Fruit fly (Drosophila melanogaster) whole organism, embryonic: ENCODE results near the gene Rab5.

Experiments used
- Bdp1 ChIP-seq: fragments of 200-800 bp; sonication (Bioruptor generic); optimal IDR thresholded peaks from 3 replicates; lab custom pipeline; 2016; ENCODE audit warnings: missing biosample characterization, missing genetic modification characterization
- CG10321 ChIP-seq: fragments of 200-800 bp; sonication (Bioruptor generic); IDR thresholded peaks from 2 replicates; pipeline ENCODE4 v1.3.6; 2022; ENCODE audit warnings: missing biosample characterization, missing genetic modification characterization
- CG10565 ChIP-seq: fragments of 200-800 bp; sonication (Bioruptor generic); optimal IDR thresholded peaks from 3 replicates; lab custom pipeline; 2016; ENCODE audit warnings: missing biosample characterization, mild to moderate bottlenecking, missing genetic modification characterization
- CG11085 ChIP-seq: fragments of 200-800 bp; sonication (Bioruptor generic); IDR thresholded peaks from 2 replicates; pipeline ENCODE4 v1.3.6; 2022; ENCODE audit warnings: missing biosample characterization, missing genetic modification characterization
- CG11247 ChIP-seq: fragments of 200-800 bp; sonication (Bioruptor generic); IDR thresholded peaks from 2 replicates; pipeline ENCODE4 v1.3.6; 2022; ENCODE audit warnings: missing biosample characterization, missing genetic modification characterization
- CG11398 ChIP-seq: fragments of 200-800 bp; sonication (Bioruptor generic); optimal IDR thresholded peaks from 2 replicates; lab custom pipeline; 2016; ENCODE audit warnings: missing biosample characterization, missing genetic modification characterization
- CG15073 ChIP-seq: fragments of 200-800 bp; sonication (Bioruptor generic); optimal IDR thresholded peaks from 2 replicates; lab custom pipeline; 2016; ENCODE audit warnings: missing biosample characterization, missing genetic modification characterization
- CG16815 ChIP-seq: fragments of 200-800 bp; sonication (Bioruptor generic); optimal IDR thresholded peaks from 3 replicates; lab custom pipeline; 2017; ENCODE audit warnings: missing biosample characterization, mild to moderate bottlenecking, missing genetic modification characterization
- CG2875 ChIP-seq: fragments of 200-800 bp; sonication (Bioruptor generic); optimal IDR thresholded peaks from 2 replicates; lab custom pipeline; 2017; ENCODE audit warnings: missing biosample characterization, mild to moderate bottlenecking, missing genetic modification characterization, missing genetic modification reagents
- CG2889 ChIP-seq: fragments of 200-800 bp; sonication (Bioruptor generic); IDR thresholded peaks from 3 replicates; pipeline ENCODE4 v1.3.6; 2022; ENCODE audit warnings: missing biosample characterization, missing genetic modification characterization
- CG4404 ChIP-seq: fragments of 200-800 bp; sonication (Bioruptor generic); IDR thresholded peaks from 2 replicates; pipeline ENCODE4 v1.3.6; 2022; ENCODE audit warnings: missing biosample characterization, missing genetic modification characterization
- CG6791 ChIP-seq: fragments of 200-800 bp; sonication (Bioruptor generic); IDR thresholded peaks from 3 replicates; pipeline ENCODE4 v1.3.6; 2022; ENCODE audit warnings: missing biosample characterization, missing genetic modification characterization; ENCODE audit not compliant: partially characterized antibody
- CG7357 ChIP-seq: fragments of 200-800 bp; sonication (Bioruptor generic); IDR thresholded peaks from 3 replicates; pipeline ENCODE4 v1.3.6; 2022; ENCODE audit warnings: missing biosample characterization, missing genetic modification characterization
- CG7556 ChIP-seq: fragments of 200-800 bp; sonication (Bioruptor generic); optimal IDR thresholded peaks from 2 replicates; lab custom pipeline; 2017; ENCODE audit warnings: missing biosample characterization, mild to moderate bottlenecking, missing genetic modification characterization
- CG7839 ChIP-seq: fragments of 200-800 bp; sonication (Bioruptor generic); optimal IDR thresholded peaks from 3 replicates; lab custom pipeline; 2018; ENCODE audit warnings: missing biosample characterization, mild to moderate bottlenecking, missing genetic modification characterization, moderate library complexity
- CG8359 ChIP-seq: fragments of 200-800 bp; sonication (Bioruptor generic); optimal IDR thresholded peaks from 2 replicates; lab custom pipeline; 2017; ENCODE audit warnings: missing biosample characterization, mild to moderate bottlenecking, missing genetic modification characterization, borderline replicate concordance
- CG8388 ChIP-seq: fragments of 200-800 bp; sonication (Bioruptor generic); optimal IDR thresholded peaks from 2 replicates; lab custom pipeline; 2019; ENCODE audit warnings: missing biosample characterization, mild to moderate bottlenecking, missing genetic modification characterization, moderate library complexity
- CG8765 ChIP-seq: fragments of 200-800 bp; sonication (Bioruptor generic); IDR thresholded peaks from 2 replicates; pipeline ENCODE4 v1.3.6; 2022; ENCODE audit warnings: missing biosample characterization, missing genetic modification characterization
- CG9437 ChIP-seq: fragments of 200-800 bp; sonication (Bioruptor generic); optimal IDR thresholded peaks from 2 replicates; lab custom pipeline; 2018; ENCODE audit warnings: missing biosample characterization, mild to moderate bottlenecking, missing genetic modification characterization
- CG9876 ChIP-seq: fragments of 200-800 bp; sonication (Bioruptor generic); optimal IDR thresholded peaks from 2 replicates; lab custom pipeline; 2016; ENCODE audit warnings: missing biosample characterization, missing genetic modification characterization
- CG9932 ChIP-seq: fragments of 200-800 bp; sonication (Bioruptor generic); IDR thresholded peaks from 2 replicates; pipeline ENCODE4 v1.3.6; 2022; ENCODE audit warnings: missing biosample characterization, missing genetic modification characterization
- Camta ChIP-seq: fragments of 200-800 bp; sonication (Bioruptor generic); optimal IDR thresholded peaks from 2 replicates; lab custom pipeline; 2016; ENCODE audit warnings: missing biosample characterization, missing genetic modification characterization
- D19A ChIP-seq: fragments of 200-800 bp; optimal IDR thresholded peaks from 3 replicates; lab custom pipeline; 2019; ENCODE audit warnings: missing biosample characterization, mild to moderate bottlenecking, missing genetic modification characterization, moderate library complexity
- Dip3 ChIP-seq: fragments of 200-800 bp; sonication (Bioruptor generic); optimal IDR thresholded peaks from 3 replicates; lab custom pipeline; 2016; ENCODE audit warnings: missing biosample characterization, missing genetic modification characterization
- Drgx ChIP-seq: fragments of 200-800 bp; sonication (Bioruptor generic); IDR thresholded peaks from 2 replicates; pipeline ENCODE4 v1.3.6; 2022; ENCODE audit warnings: missing biosample characterization, missing genetic modification characterization
- Eip74EF ChIP-seq, 2 experiments: fragments of 200-800 bp in 1 of 2; fragments of >200 bp in 1 of 2; sonication (Bioruptor generic) in 1 of 2; optimal IDR thresholded peaks; 2 replicates each; lab custom pipeline; 2017 to 2019; ENCODE audit warnings: missing biosample characterization in 2 of 2, missing genetic modification characterization in 2 of 2, mild to moderate bottlenecking in 1 of 2, moderate library complexity in 1 of 2
- Ets97D ChIP-seq: fragments of 200-800 bp; sonication (Bioruptor generic); optimal IDR thresholded peaks from 3 replicates; lab custom pipeline; 2016; ENCODE audit warnings: missing biosample characterization, missing genetic modification characterization
- H15 ChIP-seq: fragments of 200-800 bp; sonication (Bioruptor generic); IDR thresholded peaks from 3 replicates; pipeline ENCODE4 v1.3.6; 2022; ENCODE audit warnings: missing biosample characterization, missing genetic modification characterization
- MESR4 ChIP-seq: fragments of 200-800 bp; sonication (Bioruptor generic); optimal IDR thresholded peaks from 2 replicates; lab custom pipeline; 2018; ENCODE audit warnings: missing biosample characterization, mild to moderate bottlenecking, missing genetic modification characterization, moderate library complexity
- MTF-1 ChIP-seq: fragments of 200-800 bp; sonication (Bioruptor generic); optimal IDR thresholded peaks from 2 replicates; lab custom pipeline; 2018; ENCODE audit warnings: missing biosample characterization, mild to moderate bottlenecking, missing genetic modification characterization, borderline replicate concordance
- Neu2 ChIP-seq: fragments of 200-800 bp; sonication (Bioruptor generic); optimal IDR thresholded peaks from 3 replicates; lab custom pipeline; 2016; ENCODE audit warnings: missing biosample characterization, missing genetic modification characterization, borderline replicate concordance
- Ptx1 ChIP-seq: fragments of 200-800 bp; sonication (Bioruptor generic); IDR thresholded peaks from 2 replicates; pipeline ENCODE4 v1.3.6; 2022; ENCODE audit warnings: missing biosample characterization, missing genetic modification characterization
- Sry-δ ChIP-seq: fragments of 200-800 bp; sonication (Bioruptor generic); optimal IDR thresholded peaks from 2 replicates; lab custom pipeline; 2016; ENCODE audit warnings: missing biosample characterization, missing genetic modification characterization
- Usf ChIP-seq: fragments of 200-800 bp; sonication (Bioruptor generic); optimal IDR thresholded peaks from 2 replicates; lab custom pipeline; 2017; ENCODE audit warnings: missing genotype, missing biosample characterization, missing genetic modification characterization
- btn ChIP-seq: fragments of 200-800 bp; sonication (Bioruptor generic); optimal IDR thresholded peaks from 2 replicates; lab custom pipeline; 2016; ENCODE audit warnings: missing biosample characterization, missing genetic modification characterization
- croc ChIP-seq: fragments of 200-800 bp; sonication (Bioruptor generic); conservative IDR thresholded peaks from 3 replicates; pipeline ENCODE4 v1.3.6; 2022; ENCODE audit warnings: missing biosample characterization, missing genetic modification characterization
- cwo ChIP-seq: fragments of 200-800 bp; sonication (Bioruptor generic); optimal IDR thresholded peaks from 3 replicates; lab custom pipeline; 2017; ENCODE audit warnings: missing biosample characterization, missing genetic modification characterization, mild to moderate bottlenecking, moderate library complexity, missing genetic modification reagents
- en ChIP-seq: fragments of 200-800 bp; sonication (Bioruptor generic); optimal IDR thresholded peaks from 2 replicates; lab custom pipeline; 2016; ENCODE audit warnings: missing biosample characterization, missing genetic modification characterization
- ftz-f1 ChIP-seq: fragments of 200-800 bp; sonication (Bioruptor generic); optimal IDR thresholded peaks from 2 replicates; lab custom pipeline; 2016; ENCODE audit warnings: missing biosample characterization, missing genetic modification characterization
- grn ChIP-seq: fragments of 200-800 bp; sonication (Bioruptor generic); optimal IDR thresholded peaks from 3 replicates; lab custom pipeline; 2017; ENCODE audit warnings: missing biosample characterization, missing genetic modification characterization
- inv ChIP-seq: fragments of 200-800 bp; sonication (Bioruptor generic); IDR thresholded peaks from 2 replicates; pipeline ENCODE4 v1.3.6; 2022; ENCODE audit warnings: missing biosample characterization, missing genetic modification characterization; ENCODE audit not compliant: partially characterized antibody
- kay ChIP-seq: fragments of 200-800 bp; sonication (Bioruptor generic); optimal IDR thresholded peaks from 2 replicates; lab custom pipeline; 2016; ENCODE audit warnings: missing biosample characterization, missing genetic modification characterization
- lola ChIP-seq, 3 experiments: fragments of >200 bp in 2 of 3; fragments of 200-800 bp in 1 of 3; sonication (Bioruptor generic) in 1 of 3; optimal IDR thresholded peaks; 2 replicates each; lab custom pipeline; 2017 to 2019; ENCODE audit warnings: missing biosample characterization in 3 of 3, missing genetic modification characterization in 3 of 3, mild to moderate bottlenecking in 1 of 3, moderate library complexity in 1 of 3
- onecut ChIP-seq: fragments of 200-800 bp; sonication (Bioruptor generic); IDR thresholded peaks from 2 replicates; pipeline ENCODE4 v1.3.6; 2022; ENCODE audit warnings: missing biosample characterization, missing genetic modification characterization
- pan ChIP-seq, 4 experiments: fragments of >200 bp in 3 of 4; fragments of 200-800 bp in 1 of 4; sonication (Bioruptor generic) in 1 of 4; optimal IDR thresholded peaks in 3 of 4; IDR thresholded peaks in 1 of 4; 2 replicates each; pipeline versions ENCODE4 v1.3.6 to Lab custom; 2017 to 2022; ENCODE audit warnings: missing biosample characterization in 2 of 4, missing genetic modification characterization in 2 of 4, mixed read lengths in 1 of 4
- pb ChIP-seq: fragments of 200-800 bp; sonication (Bioruptor generic); optimal IDR thresholded peaks from 3 replicates; lab custom pipeline; 2016; ENCODE audit warnings: missing biosample characterization, missing genetic modification characterization
- peb ChIP-seq: fragments of 200-800 bp; sonication (Bioruptor generic); IDR thresholded peaks from 2 replicates; pipeline ENCODE4 v1.3.6; 2022; ENCODE audit warnings: missing biosample characterization, missing genetic modification characterization
- pzg ChIP-seq: fragments of 200-800 bp; sonication (Bioruptor generic); optimal IDR thresholded peaks from 3 replicates; lab custom pipeline; 2018; ENCODE audit warnings: missing biosample characterization, mild to moderate bottlenecking, missing genetic modification characterization, moderate library complexity
- sim ChIP-seq: fragments of 200-800 bp; sonication (Bioruptor generic); IDR thresholded peaks from 2 replicates; pipeline ENCODE4 v1.3.6; 2022; ENCODE audit warnings: missing biosample characterization, missing genetic modification characterization
- yki ChIP-seq: fragments of >200 bp; optimal IDR thresholded peaks from 3 replicates; lab custom pipeline; 2018

The Rab5 gene

dm6 chr2L:2380805-2381204, 15.7 kb upstream of the Rab5 start, which contains the start of gene Eogt (continued):
- TF ChIP-seq Usf (GFP tag; lab: Kevin White, UChicago) (peak; percentile 94), en (GFP tag; lab: Kevin White, UChicago) (peak; percentile 25), CG16815 (GFP tag; lab: Kevin White, UChicago) (peak; percentile 95), pan (optimal IDR thresholded peaks at IDR 0.05; lab: Kevin White, UChicago) (no peak), pan (GFP tag; optimal IDR thresholded peaks at IDR 0.05 in 1 of 2, IDR thresholded peaks at IDR 0.05 in 1 of 2) (peak in 1 of 2 experiments; percentile 98), Ptx1 (peak; percentile 98), Neu2 (no peak), CG10321 (peak; percentile 80), kay (GFP tag; lab: Kevin White, UChicago) (peak; percentile 84), CG9876 (GFP tag; lab: Kevin White, UChicago) (no peak), CG2889 (GFP tag; lab: Robert Waterston, UW) (peak; percentile 94), pb (GFP tag; lab: Kevin White, UChicago) (no peak), CG7357 (GFP tag; lab: Robert Waterston, UW) (peak; percentile 90), H15 (peak; percentile 95), MTF-1 (GFP tag; lab: Kevin White, UChicago) (peak; percentile 73), lola (GFP tag; optimal IDR thresholded peaks at IDR 0.05; lab: Kevin White, UChicago) (peak in 1 of 3 experiments; percentile 93), CG11247 (peak; percentile 92), sim (GFP tag; lab: Robert Waterston, UW) (peak; percentile 92), CG8388 (GFP tag; lab: Kevin White, UChicago) (peak; percentile 94), onecut (GFP tag; lab: Robert Waterston, UW) (peak; percentile 90), CG9932 (GFP tag; lab: Robert Waterston, UW) (peak; percentile 95), cwo (GFP tag; lab: Kevin White, UChicago) (peak; percentile 70), inv (GFP tag; lab: Robert Waterston, UW) (no peak), yki (no peak), CG15073 (GFP tag; lab: Kevin White, UChicago) (peak; percentile 60), CG9437 (peak; percentile 84), CG11398 (GFP tag; lab: Kevin White, UChicago) (no peak), grn (no peak), CG6791 (GFP tag; lab: Robert Waterston, UW) (0 out of 3 replicates have a peak, but pooled peaks have one; percentile 1), croc (GFP tag; lab: Robert Waterston, UW) (peak; percentile 97), CG10565 (GFP tag; lab: Kevin White, UChicago) (peak; percentile 54), btn (GFP tag; lab: Kevin White, UChicago) (no peak), Dip3 (GFP tag; lab: Kevin White, UChicago) (peak; percentile 70), Bdp1 (GFP tag; lab: Kevin White, UChicago) (peak; percentile 68), CG4404 (peak; percentile 96), Sry-δ (peak; percentile 29), CG8765 (GFP tag; lab: Robert Waterston, UW) (peak; percentile 97), Drgx (GFP tag; lab: Robert Waterston, UW) (peak; percentile 94), ftz-f1 (GFP tag; lab: Kevin White, UChicago) (no peak), Camta (GFP tag; lab: Kevin White, UChicago) (peak; percentile 69), Ets97D (GFP tag; lab: Kevin White, UChicago) (peak; percentile 45), CG2875 (peak; percentile 84), CG7839 (tag; lab: Kevin White, UChicago) (peak; percentile 96), peb (GFP tag; lab: Robert Waterston, UW) (peak; percentile 94), MESR4 (GFP tag; lab: Kevin White, UChicago) (no peak), CG7556 (GFP tag; lab: Kevin White, UChicago) (peak; percentile 89), D19A (peak; percentile 86), Eip74EF (GFP tag; optimal IDR thresholded peaks at IDR 0.05; lab: Kevin White, UChicago) (peak in 1 of 2 experiments; percentile 72), pzg (GFP tag; lab: Kevin White, UChicago) (peak; percentile 47), CG11085 (GFP tag; lab: Robert Waterston, UW) (peak; percentile 92), CG8359 (no peak)
